Fruit fly (Drosophila melanogaster) whole organism, embryonic: Measurements from ENCODE around the gene CG7879.
A peak's percentile ranks its signal among the peaks of the same experiment; 100 is the strongest.

Experiments
- Antp ChIP-seq: fragments of 200-800 bp; sonication (Bioruptor generic); optimal IDR thresholded peaks from 3 replicates; lab custom pipeline; 2016; ENCODE audit warnings: missing biosample characterization, missing genetic modification characterization
- Bgb ChIP-seq: fragments of 200-800 bp; sonication (Bioruptor generic); IDR thresholded peaks from 2 replicates; pipeline ENCODE4 v1.3.6; 2022; ENCODE audit warnings: missing biosample characterization, missing genetic modification characterization; ENCODE audit not compliant: partially characterized antibody
- CG12744 ChIP-seq: fragments of 200-800 bp; sonication (Bioruptor generic); optimal IDR thresholded peaks from 2 replicates; lab custom pipeline; 2016; ENCODE audit warnings: missing biosample characterization, missing genetic modification characterization
- CG13123 ChIP-seq: fragments of 200-800 bp; sonication (Bioruptor generic); optimal IDR thresholded peaks from 2 replicates; lab custom pipeline; 2016; ENCODE audit warnings: missing biosample characterization, missing genetic modification characterization
- CG13894 ChIP-seq: fragments of 200-800 bp; sonication (Bioruptor generic); optimal IDR thresholded peaks from 3 replicates; lab custom pipeline; 2018; ENCODE audit warnings: missing biosample characterization, mild to moderate bottlenecking, missing genetic modification characterization, moderate library complexity
- CG15601 ChIP-seq: fragments of 200-800 bp; sonication (Bioruptor generic); optimal IDR thresholded peaks from 3 replicates; lab custom pipeline; 2019; ENCODE audit warnings: missing biosample characterization, mild to moderate bottlenecking, missing genetic modification characterization, moderate library complexity
- CG16863 ChIP-seq: fragments of 200-800 bp; sonication (Bioruptor generic); optimal IDR thresholded peaks from 3 replicates; lab custom pipeline; 2016; ENCODE audit warnings: missing biosample characterization, missing genetic modification characterization
- CG17186 ChIP-seq: fragments of 200-800 bp; sonication (Bioruptor generic); optimal IDR thresholded peaks from 3 replicates; lab custom pipeline; 2017; ENCODE audit warnings: missing biosample characterization, missing genetic modification reagents, missing genetic modification characterization
- CG18476 ChIP-seq: fragments of 200-800 bp; sonication (Bioruptor generic); optimal IDR thresholded peaks from 2 replicates; lab custom pipeline; 2016; ENCODE audit warnings: missing biosample characterization, mild to moderate bottlenecking, missing genetic modification characterization
- CG2129 ChIP-seq: fragments of 200-800 bp; sonication (Bioruptor generic); IDR thresholded peaks from 2 replicates; pipeline ENCODE4 v1.3.6; 2022; ENCODE audit warnings: missing biosample characterization, missing genetic modification characterization; ENCODE audit not compliant: partially characterized antibody
- CG30403 ChIP-seq: fragments of 200-800 bp; sonication (Bioruptor generic); optimal IDR thresholded peaks from 3 replicates; lab custom pipeline; 2016; ENCODE audit warnings: missing biosample characterization, missing genetic modification characterization
- CG30431 ChIP-seq: fragments of 200-800 bp; sonication (Bioruptor generic); optimal IDR thresholded peaks from 2 replicates; lab custom pipeline; 2017; ENCODE audit warnings: missing biosample characterization, missing genetic modification characterization
- CG3281 ChIP-seq: fragments of 200-800 bp; sonication (Bioruptor generic); optimal IDR thresholded peaks from 3 replicates; lab custom pipeline; 2017; ENCODE audit warnings: missing biosample characterization, mild to moderate bottlenecking, missing genetic modification characterization
- CG33213 ChIP-seq: fragments of 200-800 bp; sonication (Bioruptor generic); optimal IDR thresholded peaks from 3 replicates; lab custom pipeline; 2016; ENCODE audit warnings: missing biosample characterization, missing genetic modification characterization
- CG3407 ChIP-seq: fragments of 200-800 bp; sonication (Bioruptor generic); optimal IDR thresholded peaks from 2 replicates; lab custom pipeline; 2018; ENCODE audit warnings: missing biosample characterization, mild to moderate bottlenecking, missing genetic modification characterization
- CG3726 ChIP-seq: fragments of 200-800 bp; sonication (Bioruptor generic); IDR thresholded peaks from 3 replicates; pipeline ENCODE4, ENCODE4 v1.3.6; 2022; ENCODE audit warnings: missing biosample characterization, missing genetic modification characterization
- CG3995 ChIP-seq: fragments of 200-800 bp; sonication (Bioruptor generic); optimal IDR thresholded peaks from 3 replicates; lab custom pipeline; 2016; ENCODE audit warnings: missing biosample characterization, missing genetic modification characterization
- CG6683 ChIP-seq: fragments of 200-800 bp; sonication (Bioruptor generic); optimal IDR thresholded peaks from 2 replicates; lab custom pipeline; 2017; ENCODE audit warnings: missing biosample characterization, mild to moderate bottlenecking, missing genetic modification characterization, missing genetic modification reagents
- CG7556 ChIP-seq: fragments of 200-800 bp; sonication (Bioruptor generic); optimal IDR thresholded peaks from 2 replicates; lab custom pipeline; 2017; ENCODE audit warnings: missing biosample characterization, mild to moderate bottlenecking, missing genetic modification characterization
- CG8089 ChIP-seq: fragments of 200-800 bp; sonication (Bioruptor generic); optimal IDR thresholded peaks from 3 replicates; lab custom pipeline; 2016; ENCODE audit warnings: missing biosample characterization, missing genetic modification characterization
- D19A ChIP-seq: fragments of 200-800 bp; optimal IDR thresholded peaks from 3 replicates; lab custom pipeline; 2019; ENCODE audit warnings: missing biosample characterization, mild to moderate bottlenecking, missing genetic modification characterization, moderate library complexity
- Ets97D ChIP-seq: fragments of 200-800 bp; sonication (Bioruptor generic); optimal IDR thresholded peaks from 3 replicates; lab custom pipeline; 2016; ENCODE audit warnings: missing biosample characterization, missing genetic modification characterization
- Fer3 ChIP-seq: fragments of 200-800 bp; sonication (Bioruptor generic); optimal IDR thresholded peaks from 2 replicates; lab custom pipeline; 2018; ENCODE audit warnings: missing biosample characterization, mild to moderate bottlenecking, missing genetic modification characterization, moderate library complexity
- GATAe ChIP-seq: fragments of 200-800 bp; sonication (Bioruptor generic); conservative IDR thresholded peaks from 2 replicates; pipeline ENCODE4 v1.3.6; 2022; ENCODE audit warnings: missing biosample characterization, missing genetic modification characterization
- HHEX ChIP-seq: fragments of 200-800 bp; sonication (Bioruptor generic); optimal IDR thresholded peaks from 3 replicates; lab custom pipeline; 2017; ENCODE audit warnings: missing biosample characterization, mild to moderate bottlenecking, missing genetic modification characterization, missing genetic modification reagents
- Hmx ChIP-seq: fragments of 200-800 bp; sonication (Bioruptor generic); optimal IDR thresholded peaks from 2 replicates; lab custom pipeline; 2016; ENCODE audit warnings: missing biosample characterization, missing genetic modification characterization
- NC2β ChIP-seq: fragments of 200-800 bp; sonication (Bioruptor generic); optimal IDR thresholded peaks from 2 replicates; lab custom pipeline; 2016; ENCODE audit warnings: missing biosample characterization, missing genetic modification characterization
- Oaz ChIP-seq: fragments of 200-800 bp; sonication (Bioruptor generic); IDR thresholded peaks from 2 replicates; pipeline ENCODE4 v1.3.6; 2022; ENCODE audit warnings: missing biosample characterization, missing genetic modification characterization
- Ptx1 ChIP-seq: fragments of 200-800 bp; sonication (Bioruptor generic); IDR thresholded peaks from 2 replicates; pipeline ENCODE4 v1.3.6; 2022; ENCODE audit warnings: missing biosample characterization, missing genetic modification characterization
- Rfx ChIP-seq: fragments of 200-800 bp; sonication (Bioruptor generic); IDR thresholded peaks from 2 replicates; pipeline ENCODE4 v1.3.6; 2022; ENCODE audit warnings: missing biosample characterization, missing genetic modification characterization
- Spps ChIP-seq: fragments of 200-800 bp; sonication (Bioruptor generic); optimal IDR thresholded peaks from 2 replicates; lab custom pipeline; 2018; ENCODE audit warnings: missing biosample characterization, mild to moderate bottlenecking, missing genetic modification characterization
- TFAM ChIP-seq: fragments of 200-800 bp; sonication (Bioruptor generic); optimal IDR thresholded peaks from 2 replicates; lab custom pipeline; 2017; ENCODE audit warnings: missing biosample characterization, missing genetic modification characterization, inconsistent platforms
- amos ChIP-seq: fragments of 200-800 bp; sonication (Bioruptor generic); IDR thresholded peaks from 2 replicates; pipeline ENCODE4 v1.3.6; 2022; ENCODE audit warnings: missing biosample characterization, missing genetic modification characterization; ENCODE audit not compliant: partially characterized antibody
- bbx ChIP-seq: fragments of 200-800 bp; sonication (Bioruptor generic); IDR thresholded peaks from 2 replicates; pipeline ENCODE4 v1.3.6; 2022; ENCODE audit warnings: missing biosample characterization, missing genetic modification characterization; ENCODE audit not compliant: partially characterized antibody
- bsh ChIP-seq, 2 experiments: fragments of 200-800 bp; sonication (Bioruptor generic); optimal IDR thresholded peaks; 2 replicates each; lab custom pipeline; 2017 to 2018; ENCODE audit warnings: mild to moderate bottlenecking in 2 of 2, missing biosample characterization in 2 of 2, missing genetic modification characterization in 2 of 2, moderate library complexity in 1 of 2
- caup ChIP-seq: fragments of 200-800 bp; sonication (Bioruptor generic); optimal IDR thresholded peaks from 3 replicates; lab custom pipeline; 2017; ENCODE audit warnings: missing biosample characterization, mild to moderate bottlenecking, missing genetic modification characterization, moderate library complexity; ENCODE audit not compliant: severe bottlenecking
- dan ChIP-seq: fragments of 200-800 bp; sonication (Bioruptor generic); IDR thresholded peaks from 2 replicates; pipeline ENCODE4 v1.3.6; 2022; ENCODE audit warnings: missing biosample characterization, missing genetic modification characterization
- eve ChIP-seq, 2 experiments: fragments of >200 bp; optimal IDR thresholded peaks; 2 replicates each; lab custom pipeline; 2017; ENCODE audit warnings: missing biosample characterization in 2 of 2, missing genetic modification characterization in 2 of 2
- fd3F ChIP-seq: fragments of 200-800 bp; sonication (Bioruptor generic); optimal IDR thresholded peaks from 2 replicates; lab custom pipeline; 2018; ENCODE audit warnings: missing biosample characterization, mild to moderate bottlenecking, missing genetic modification characterization, moderate library complexity
- ken ChIP-seq: fragments of 200-800 bp; sonication (Bioruptor generic); IDR thresholded peaks from 3 replicates; pipeline ENCODE4 v1.3.6; 2022; ENCODE audit warnings: missing biosample characterization, missing genetic modification characterization
- kni ChIP-seq: fragments of 200-800 bp; sonication (Bioruptor generic); optimal IDR thresholded peaks from 3 replicates; lab custom pipeline; 2017; ENCODE audit warnings: mild to moderate bottlenecking, missing biosample characterization, missing genetic modification reagents, missing genetic modification characterization
- knrl ChIP-seq: fragments of 200-800 bp; sonication (Bioruptor generic); IDR thresholded peaks from 3 replicates; pipeline ENCODE4 v1.3.6; 2022; ENCODE audit warnings: missing biosample characterization, missing genetic modification characterization; ENCODE audit not compliant: partially characterized antibody
- nom ChIP-seq: fragments of 200-800 bp; sonication (Bioruptor generic); optimal IDR thresholded peaks from 2 replicates; lab custom pipeline; 2017; ENCODE audit warnings: missing biosample characterization, missing genetic modification characterization, mild to moderate bottlenecking, moderate library complexity, missing genetic modification reagents
- pan ChIP-seq, 4 experiments: fragments of >200 bp in 3 of 4; fragments of 200-800 bp in 1 of 4; sonication (Bioruptor generic) in 1 of 4; optimal IDR thresholded peaks in 3 of 4; IDR thresholded peaks in 1 of 4; 2 replicates each; pipeline versions ENCODE4 v1.3.6 to Lab custom; 2017 to 2022; ENCODE audit warnings: missing biosample characterization in 2 of 4, missing genetic modification characterization in 2 of 4, mixed read lengths in 1 of 4
- pum ChIP-seq: fragments of 200-800 bp; sonication (Bioruptor generic); optimal IDR thresholded peaks from 2 replicates; lab custom pipeline; 2016; ENCODE audit warnings: missing biosample characterization, missing genetic modification characterization
- tin ChIP-seq: fragments of 200-800 bp; sonication (Bioruptor generic); optimal IDR thresholded peaks from 3 replicates; lab custom pipeline; 2016; ENCODE audit warnings: missing biosample characterization, missing genetic modification characterization
- trem ChIP-seq: fragments of 200-800 bp; optimal IDR thresholded peaks from 3 replicates; lab custom pipeline; 2019; ENCODE audit warnings: missing biosample characterization, mild to moderate bottlenecking, missing genetic modification characterization, moderate library complexity
- vfl ChIP-seq: fragments of 200-800 bp; sonication (Bioruptor generic); optimal IDR thresholded peaks from 2 replicates; lab custom pipeline; 2016; ENCODE audit warnings: missing biosample characterization, missing genetic modification characterization
- wek ChIP-seq: fragments of 200-800 bp; sonication (Bioruptor generic); optimal IDR thresholded peaks from 3 replicates; lab custom pipeline; 2018; ENCODE audit warnings: missing biosample characterization, mild to moderate bottlenecking, missing genetic modification characterization, moderate library complexity
- zen ChIP-seq: fragments of 200-800 bp; sonication (Bioruptor generic); optimal IDR thresholded peaks from 3 replicates; lab custom pipeline; 2018; ENCODE audit warnings: missing biosample characterization, mild to moderate bottlenecking, missing genetic modification characterization, moderate library complexity

CG7879 gene

DNA sequence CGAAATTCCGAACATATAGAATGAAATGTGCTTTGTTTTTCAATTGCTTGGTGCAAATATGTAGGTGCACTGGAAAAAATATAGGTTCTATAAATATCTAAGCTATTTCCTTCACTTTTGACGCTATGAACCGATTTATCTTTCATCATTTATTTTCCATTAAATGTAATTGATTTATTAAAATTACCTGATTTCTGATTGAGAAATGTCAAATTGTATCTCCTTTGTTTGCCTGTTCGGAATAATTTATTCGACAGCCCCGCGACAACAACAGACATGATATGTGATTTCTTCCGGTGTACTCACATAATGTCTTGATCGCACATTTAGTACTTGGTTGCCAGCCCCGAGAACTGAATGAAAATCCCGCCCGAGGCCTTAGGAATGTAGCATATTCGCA lies 41.2 kb upstream of the CG7879 start (continued):
- peak; percentile 80 for TF ChIP-seq Rfx (GFP tag; lab: Robert Waterston, UW)
- no peak for TF ChIP-seq CG30431 (GFP tag; lab: Kevin White, UChicago)
- peak; percentile 62 for TF ChIP-seq CG3281 (GFP tag; lab: Kevin White, UChicago)
- TF ChIP-seq amos (GFP tag; lab: Robert Waterston, UW), result no peak
- no peak for TF ChIP-seq CG13894 (tag; lab: Kevin White, UChicago)
- no peak for TF ChIP-seq eve (GFP tag; optimal IDR thresholded peaks at IDR 0.05; lab: Kevin White, UChicago)
- TF ChIP-seq CG12744 (GFP tag; lab: Kevin White, UChicago), result peak; percentile 23
- no peak for TF ChIP-seq zen (tag; lab: Kevin White, UChicago)
- TF ChIP-seq CG30403, result peak; percentile 50
- TF ChIP-seq D19A (tag; lab: Kevin White, UChicago), result no peak
- no peak for TF ChIP-seq Bgb
- no peak for TF ChIP-seq tin (GFP tag; lab: Kevin White, UChicago)
- TF ChIP-seq Antp, result no peak
- TF ChIP-seq Ets97D (GFP tag; lab: Kevin White, UChicago), result no peak
- no peak for TF ChIP-seq Hmx (GFP tag; lab: Kevin White, UChicago)
- TF ChIP-seq CG33213 (GFP tag; lab: Kevin White, UChicago), result no peak
- peak; percentile 42 for TF ChIP-seq Fer3 (tag; lab: Kevin White, UChicago)
- peak; percentile 20 for TF ChIP-seq fd3F
- TF ChIP-seq nom (GFP tag; lab: Kevin White, UChicago), result no peak
- no peak for TF ChIP-seq Spps (tag; lab: Kevin White, UChicago)
- TF ChIP-seq ken (GFP tag; lab: Robert Waterston, UW), result no peak
- no peak for TF ChIP-seq GATAe (GFP tag; lab: Robert Waterston, UW)
- no peak for TF ChIP-seq CG15601 (tag; lab: Kevin White, UChicago)
- TF ChIP-seq CG7556 (GFP tag; lab: Kevin White, UChicago), result peak; percentile 24
- TF ChIP-seq CG18476 (GFP tag; lab: Kevin White, UChicago), result no peak
- peak; percentile 19 for TF ChIP-seq CG16863
- no peak for TF ChIP-seq pum (GFP tag; lab: Kevin White, UChicago)
- TF ChIP-seq bsh (GFP tag; optimal IDR thresholded peaks at IDR 0.05; lab: Kevin White, UChicago), result no peak
- no peak for TF ChIP-seq CG3726 (GFP tag; lab: Robert Waterston, UW)
- no peak for TF ChIP-seq pan (optimal IDR thresholded peaks at IDR 0.05; lab: Kevin White, UChicago)
- no peak for TF ChIP-seq pan (GFP tag; optimal IDR thresholded peaks at IDR 0.05 in 1 of 2, IDR thresholded peaks at IDR 0.05 in 1 of 2)
- no peak for TF ChIP-seq CG3995 (GFP tag; lab: Kevin White, UChicago)
- TF ChIP-seq HHEX (GFP tag; lab: Kevin White, UChicago), result peak; percentile 34
- no peak for TF ChIP-seq trem
- no peak for TF ChIP-seq CG13123 (GFP tag; lab: Kevin White, UChicago)
- no peak for TF ChIP-seq CG17186 (GFP tag; lab: Kevin White, UChicago)
- no peak for TF ChIP-seq wek (GFP tag; lab: Kevin White, UChicago)
- no peak for TF ChIP-seq CG6683
- TF ChIP-seq CG8089 (GFP tag; lab: Kevin White, UChicago), result no peak
- peak; percentile 57 for TF ChIP-seq Ptx1
- no peak for TF ChIP-seq vfl (GFP tag; lab: Kevin White, UChicago)
- TF ChIP-seq NC2β (GFP tag; lab: Kevin White, UChicago), result no peak
- TF ChIP-seq Oaz (GFP tag; lab: Robert Waterston, UW), result no peak
- TF ChIP-seq TFAM (GFP tag; lab: Kevin White, UChicago), result no peak
- no peak for TF ChIP-seq CG3407 (GFP tag; lab: Kevin White, UChicago)
- TF ChIP-seq kni (GFP tag; lab: Kevin White, UChicago), result no peak
- no peak for TF ChIP-seq CG2129 (GFP tag; lab: Robert Waterston, UW)
- peak; percentile 36 for TF ChIP-seq caup (GFP tag; lab: Kevin White, UChicago)
- TF ChIP-seq knrl (GFP tag; lab: Robert Waterston, UW), result no peak
- no peak for TF ChIP-seq dan (GFP tag; lab: Robert Waterston, UW)
- TF ChIP-seq bbx, result no peak
